Fruit fly (Drosophila melanogaster) whole organism, embryonic: Measurements from ENCODE around the gene CG31560.

Experiments used
- CG16863 ChIP-seq: fragments of 200-800 bp; sonication (Bioruptor generic); optimal IDR thresholded peaks from 3 replicates; lab custom pipeline; 2016; ENCODE audit warnings: missing biosample characterization, missing genetic modification characterization
- CG6791 ChIP-seq: fragments of 200-800 bp; sonication (Bioruptor generic); IDR thresholded peaks from 3 replicates; pipeline ENCODE4 v1.3.6; 2022; ENCODE audit warnings: missing biosample characterization, missing genetic modification characterization; ENCODE audit not compliant: partially characterized antibody
- Dfd ChIP-seq, 2 experiments: fragments of >200 bp; optimal IDR thresholded peaks; 2 replicates each; lab custom pipeline; 2017; ENCODE audit warnings: missing biosample characterization in 2 of 2, missing genetic modification characterization in 2 of 2
- Pdp1 ChIP-seq, 2 experiments: fragments of 200-800 bp; sonication (Bioruptor generic); optimal IDR thresholded peaks; 3 replicates each; lab custom pipeline; 2016; ENCODE audit warnings: missing biosample characterization in 2 of 2, missing genetic modification characterization in 2 of 2, mild to moderate bottlenecking in 1 of 2, moderate library complexity in 1 of 2
- Ssrp ChIP-seq: fragments of 200-800 bp; sonication (Bioruptor generic); optimal IDR thresholded peaks from 2 replicates; lab custom pipeline; 2018; ENCODE audit warnings: missing biosample characterization, mild to moderate bottlenecking, missing genetic modification characterization, moderate library complexity

dm6 chr3R:6306584-6306983, 3.2 kb upstream of the CG31560 start, which contains the start of gene CG46026:
- TF ChIP-seq Ssrp (tag; lab: Kevin White, UChicago): no peak
- TF ChIP-seq CG6791 (GFP tag; lab: Robert Waterston, UW): no peak
- TF ChIP-seq Dfd (GFP tag; optimal IDR thresholded peaks at IDR 0.05; lab: Kevin White, UChicago): no peak
- TF ChIP-seq Pdp1 (GFP tag; optimal IDR thresholded peaks at IDR 0.05; lab: Kevin White, UChicago): no peak
- no peak for TF ChIP-seq CG16863
